Fruit fly (Drosophila melanogaster): ENCODE results near the gene Polr2D.

dm6 chr3R:18215300-18215699 is 40.0 kb downstream of the Polr2D start:
- TF ChIP-seq h (optimal IDR thresholded peaks at IDR 0.05): no peak
- no peak for TF ChIP-seq psq (optimal IDR thresholded peaks at IDR 0.05)
- no peak for TF ChIP-seq insv (optimal IDR thresholded peaks at IDR 0.05)
- TF ChIP-seq Myc (optimal IDR thresholded peaks at IDR 0.05): no peak
- TF ChIP-seq ttk (optimal IDR thresholded peaks at IDR 0.05): no peak
- TF ChIP-seq Sin3A (optimal IDR thresholded peaks at IDR 0.05): no peak

Data from Kc167 (cell line).